Fruit fly (Drosophila melanogaster): ENCODE results near the gene js.

- TF ChIP-seq Aef1 (GFP tag; IDR thresholded peaks at IDR 0.05) (no peak), CG13123 (GFP tag; optimal IDR thresholded peaks at IDR 0.05) (peak; percentile 81), gsb-n (tag; optimal IDR thresholded peaks at IDR 0.05) (peak; percentile 60), dysf (GFP tag; IDR thresholded peaks at IDR 0.05) (peak; percentile 50; the same call in 2 of the 3 replicates), p53 (GFP tag; optimal IDR thresholded peaks at IDR 0.05) (peak; percentile 37), ap (GFP tag; IDR thresholded peaks at IDR 0.05) (no peak), otp (GFP tag; IDR thresholded peaks at IDR 0.05) (peak; percentile 80), jigr1 (GFP tag; IDR thresholded peaks at IDR 0.05) (no peak), Six4 (GFP tag; optimal IDR thresholded peaks at IDR 0.05) (peak; percentile 31)
Measured at dm6 chr3R:16331809-16332343, 36.2 kb downstream of the js start.
